Worm (Caenorhabditis elegans): ENCODE measurements around the gene scc-2.

DNA sequence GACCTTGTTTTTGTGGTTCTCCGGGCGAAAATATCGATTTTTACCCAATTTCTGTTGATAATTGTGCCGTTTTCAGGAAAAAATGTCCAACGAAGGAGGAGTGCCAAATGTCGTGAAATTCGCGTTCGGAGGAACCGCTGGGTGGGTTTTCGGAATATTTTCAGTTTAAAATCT lies 23.0 kb upstream of the scc-2 start, which contains the start of gene misc-1:
- TF ChIP-seq nhr-76 (tag; optimal IDR thresholded peaks at IDR 0.05) (no peak), ztf-11 (tag; optimal IDR thresholded peaks at IDR 0.05) (no peak), mxl-3 (GFP tag; optimal IDR thresholded peaks at IDR 0.05) (no peak), nhr-111 (GFP tag; optimal IDR thresholded peaks at IDR 0.05) (no peak), lin-29 (GFP tag; IDR thresholded peaks at IDR 0.05) (no peak), cey-2 (tag; optimal IDR thresholded peaks at IDR 0.05; ENCODE audit: borderline replicate concordance, insufficient read depth) (no peak), spr-1 (tag; optimal IDR thresholded peaks at IDR 0.05) (no peak), hlh-30 (tag; optimal IDR thresholded peaks at IDR 0.05; ENCODE audit: insufficient read depth) (no peak), dmd-8 (GFP tag; IDR thresholded peaks at IDR 0.05) (no peak), lin-38 (GFP tag; IDR thresholded peaks at IDR 0.05) (no peak), lin-13 (GFP tag; optimal IDR thresholded peaks at IDR 0.05) (no peak)

Data from whole organism, L4 larva.